Fruit fly (Drosophila melanogaster) whole organism, embryonic: ENCODE results near the gene CG33191.

Experiments
- Atf-2 ChIP-seq: fragments of 200-800 bp; sonication (Bioruptor generic); optimal IDR thresholded peaks from 2 replicates; lab custom pipeline; 2016; ENCODE audit warnings: missing biosample characterization, missing genetic modification characterization
- Atf6 ChIP-seq: fragments of 200-800 bp; sonication (Bioruptor generic); IDR thresholded peaks from 2 replicates; pipeline ENCODE4 v1.3.6; 2022; ENCODE audit warnings: missing biosample characterization, missing genetic modification characterization
- CG10462 ChIP-seq: fragments of 200-800 bp; sonication (Bioruptor generic); optimal IDR thresholded peaks from 2 replicates; lab custom pipeline; 2016; ENCODE audit warnings: missing biosample characterization, missing genetic modification characterization
- CG10959 ChIP-seq: fragments of 200-800 bp; sonication (Bioruptor generic); IDR thresholded peaks from 2 replicates; pipeline ENCODE4 v1.3.6; 2022; ENCODE audit warnings: missing biosample characterization, missing genetic modification characterization
- CG12391 ChIP-seq: fragments of 200-800 bp; sonication (Bioruptor generic); optimal IDR thresholded peaks from 3 replicates; lab custom pipeline; 2018; ENCODE audit warnings: missing biosample characterization, mild to moderate bottlenecking, missing genetic modification characterization, moderate library complexity
- CG15514 ChIP-seq: fragments of 200-800 bp; sonication (Bioruptor generic); optimal IDR thresholded peaks from 3 replicates; lab custom pipeline; 2017; ENCODE audit warnings: missing biosample characterization, missing genetic modification characterization, mild to moderate bottlenecking, moderate library complexity, missing genetic modification reagents
- CG16779 ChIP-seq: fragments of 200-800 bp; sonication (Bioruptor generic); IDR thresholded peaks from 2 replicates; pipeline ENCODE4 v1.3.6; 2022; ENCODE audit warnings: missing biosample characterization, missing genetic modification characterization
- CG17186 ChIP-seq: fragments of 200-800 bp; sonication (Bioruptor generic); optimal IDR thresholded peaks from 3 replicates; lab custom pipeline; 2017; ENCODE audit warnings: missing biosample characterization, missing genetic modification reagents, missing genetic modification characterization
- CG2120 ChIP-seq: fragments of 200-800 bp; sonication (Bioruptor generic); optimal IDR thresholded peaks from 3 replicates; lab custom pipeline; 2016; ENCODE audit warnings: missing biosample characterization, missing genetic modification characterization
- CG2129 ChIP-seq: fragments of 200-800 bp; sonication (Bioruptor generic); IDR thresholded peaks from 2 replicates; pipeline ENCODE4 v1.3.6; 2022; ENCODE audit warnings: missing biosample characterization, missing genetic modification characterization; ENCODE audit not compliant: partially characterized antibody
- CG2875 ChIP-seq: fragments of 200-800 bp; sonication (Bioruptor generic); optimal IDR thresholded peaks from 2 replicates; lab custom pipeline; 2017; ENCODE audit warnings: missing biosample characterization, mild to moderate bottlenecking, missing genetic modification characterization, missing genetic modification reagents
- CG30431 ChIP-seq: fragments of 200-800 bp; sonication (Bioruptor generic); optimal IDR thresholded peaks from 2 replicates; lab custom pipeline; 2017; ENCODE audit warnings: missing biosample characterization, missing genetic modification characterization
- CG31224 ChIP-seq: fragments of 200-800 bp; sonication (Bioruptor generic); IDR thresholded peaks from 2 replicates; pipeline ENCODE4 v1.3.6; 2022; ENCODE audit warnings: missing biosample characterization, missing genetic modification characterization
- CG3407 ChIP-seq: fragments of 200-800 bp; sonication (Bioruptor generic); optimal IDR thresholded peaks from 2 replicates; lab custom pipeline; 2018; ENCODE audit warnings: missing biosample characterization, mild to moderate bottlenecking, missing genetic modification characterization
- CG34224 ChIP-seq: fragments of 200-800 bp; sonication (Bioruptor generic); IDR thresholded peaks from 3 replicates; pipeline ENCODE4 v1.3.6; 2022; ENCODE audit warnings: missing biosample characterization, missing genetic modification characterization; ENCODE audit not compliant: partially characterized antibody
- CG3995 ChIP-seq: fragments of 200-800 bp; sonication (Bioruptor generic); optimal IDR thresholded peaks from 3 replicates; lab custom pipeline; 2016; ENCODE audit warnings: missing biosample characterization, missing genetic modification characterization
- CG42726 ChIP-seq: fragments of 200-800 bp; sonication (Bioruptor generic); IDR thresholded peaks from 2 replicates; pipeline ENCODE4 v1.3.6; 2022; ENCODE audit warnings: missing biosample characterization, missing genetic modification characterization; ENCODE audit not compliant: partially characterized antibody
- CG4617 ChIP-seq: fragments of 200-800 bp; sonication (Bioruptor generic); optimal IDR thresholded peaks from 3 replicates; lab custom pipeline; 2016; ENCODE audit warnings: missing biosample characterization, missing genetic modification characterization, borderline replicate concordance
- CG4707 ChIP-seq: fragments of 200-800 bp; sonication (Bioruptor generic); optimal IDR thresholded peaks from 2 replicates; lab custom pipeline; 2018; ENCODE audit warnings: missing biosample characterization, mild to moderate bottlenecking, missing genetic modification characterization, moderate library complexity
- CG5245 ChIP-seq: fragments of 200-800 bp; sonication (Bioruptor generic); optimal IDR thresholded peaks from 3 replicates; lab custom pipeline; 2016; ENCODE audit warnings: missing biosample characterization, missing genetic modification characterization
- CG6175 ChIP-seq: fragments of 200-800 bp; sonication (Bioruptor generic); IDR thresholded peaks from 3 replicates; pipeline ENCODE4 v1.3.6; 2022; ENCODE audit warnings: missing biosample characterization, missing genetic modification characterization
- CG6689 ChIP-seq: fragments of 200-800 bp; sonication (Bioruptor generic); IDR thresholded peaks from 2 replicates; pipeline ENCODE4 v1.3.6; 2022; ENCODE audit warnings: missing biosample characterization, missing genetic modification characterization
- Camta ChIP-seq: fragments of 200-800 bp; sonication (Bioruptor generic); optimal IDR thresholded peaks from 2 replicates; lab custom pipeline; 2016; ENCODE audit warnings: missing biosample characterization, missing genetic modification characterization
- D ChIP-seq, 2 experiments: fragments of 200-800 bp in 1 of 2; fragments of >200 bp in 1 of 2; sonication (Bioruptor generic) in 1 of 2; optimal IDR thresholded peaks; 2 replicates in 1 of 2; 3 replicates in 1 of 2; lab custom pipeline; 2017; ENCODE audit warnings: mild to moderate bottlenecking in 1 of 2, missing biosample characterization in 1 of 2, missing genetic modification characterization in 1 of 2, missing genetic modification reagents in 1 of 2
- Deaf1 ChIP-seq: fragments of 200-800 bp; optimal IDR thresholded peaks from 3 replicates; lab custom pipeline; 2019; ENCODE audit warnings: missing biosample characterization, mild to moderate bottlenecking, missing genetic modification characterization, moderate library complexity
- H15 ChIP-seq: fragments of 200-800 bp; sonication (Bioruptor generic); IDR thresholded peaks from 3 replicates; pipeline ENCODE4 v1.3.6; 2022; ENCODE audit warnings: missing biosample characterization, missing genetic modification characterization
- Hmr ChIP-seq: fragments of 200-800 bp; sonication (Bioruptor generic); optimal IDR thresholded peaks from 3 replicates; lab custom pipeline; 2017; ENCODE audit warnings: mild to moderate bottlenecking, missing biosample characterization, missing genetic modification reagents, missing genetic modification characterization
- Mad ChIP-seq: fragments of 200-800 bp; sonication (Bioruptor generic); optimal IDR thresholded peaks from 2 replicates; lab custom pipeline; 2016; ENCODE audit warnings: missing biosample characterization, missing genetic modification characterization
- NK7.1 ChIP-seq: fragments of 200-800 bp; sonication (Bioruptor generic); optimal IDR thresholded peaks from 3 replicates; lab custom pipeline; 2016; ENCODE audit warnings: missing biosample characterization, missing genetic modification characterization
- NfI ChIP-seq: fragments of 200-800 bp; sonication (Bioruptor generic); optimal IDR thresholded peaks from 3 replicates; lab custom pipeline; 2018; ENCODE audit warnings: missing biosample characterization, mild to moderate bottlenecking, missing genetic modification characterization, moderate library complexity
- Pdp1 ChIP-seq, 2 experiments: fragments of 200-800 bp; sonication (Bioruptor generic); optimal IDR thresholded peaks; 3 replicates each; lab custom pipeline; 2016; ENCODE audit warnings: missing biosample characterization in 2 of 2, missing genetic modification characterization in 2 of 2, mild to moderate bottlenecking in 1 of 2, moderate library complexity in 1 of 2
- Spps ChIP-seq: fragments of 200-800 bp; sonication (Bioruptor generic); optimal IDR thresholded peaks from 2 replicates; lab custom pipeline; 2018; ENCODE audit warnings: missing biosample characterization, mild to moderate bottlenecking, missing genetic modification characterization
- Trl ChIP-seq, 3 experiments: fragments of >200 bp in 2 of 3; fragments of 200-800 bp in 1 of 3; sonication (Bioruptor generic) in 1 of 3; optimal IDR thresholded peaks; 2 replicates in 1 of 3; 3 replicates in 2 of 3; lab custom pipeline; 2016 to 2017; ENCODE audit warnings: missing biosample characterization in 1 of 3, missing genetic modification characterization in 1 of 3
- Vsx1 ChIP-seq: fragments of 200-800 bp; sonication (Bioruptor generic); optimal IDR thresholded peaks from 2 replicates; lab custom pipeline; 2017; ENCODE audit warnings: missing biosample characterization, mild to moderate bottlenecking, missing genetic modification characterization, missing genetic modification reagents
- abd-A ChIP-seq: fragments of 200-800 bp; sonication (Bioruptor generic); optimal IDR thresholded peaks from 3 replicates; lab custom pipeline; 2019; ENCODE audit warnings: missing biosample characterization, mild to moderate bottlenecking, missing genetic modification characterization, moderate library complexity
- croc ChIP-seq: fragments of 200-800 bp; sonication (Bioruptor generic); conservative IDR thresholded peaks from 3 replicates; pipeline ENCODE4 v1.3.6; 2022; ENCODE audit warnings: missing biosample characterization, missing genetic modification characterization
- dmrt99B ChIP-seq: fragments of 200-800 bp; sonication (Bioruptor generic); optimal IDR thresholded peaks from 2 replicates; lab custom pipeline; 2018; ENCODE audit warnings: missing biosample characterization, mild to moderate bottlenecking, missing genetic modification characterization, moderate library complexity
- ewg ChIP-seq: fragments of 200-800 bp; sonication (Bioruptor generic); optimal IDR thresholded peaks from 3 replicates; lab custom pipeline; 2017; ENCODE audit warnings: mild to moderate bottlenecking, missing biosample characterization, missing genetic modification reagents, missing genetic modification characterization
- fu2 ChIP-seq: fragments of 200-800 bp; sonication (Bioruptor generic); optimal IDR thresholded peaks from 2 replicates; lab custom pipeline; 2016; ENCODE audit warnings: missing biosample characterization, missing genetic modification characterization
- grau ChIP-seq: fragments of 200-800 bp; optimal IDR thresholded peaks from 3 replicates; lab custom pipeline; 2019; ENCODE audit warnings: missing biosample characterization, mild to moderate bottlenecking, missing genetic modification characterization, moderate library complexity
- grn ChIP-seq: fragments of 200-800 bp; sonication (Bioruptor generic); optimal IDR thresholded peaks from 3 replicates; lab custom pipeline; 2017; ENCODE audit warnings: missing biosample characterization, missing genetic modification characterization
- ham ChIP-seq: fragments of 200-800 bp; sonication (Bioruptor generic); IDR thresholded peaks from 2 replicates; pipeline ENCODE4 v1.3.6; 2022; ENCODE audit warnings: missing biosample characterization, missing genetic modification characterization
- kni ChIP-seq: fragments of 200-800 bp; sonication (Bioruptor generic); optimal IDR thresholded peaks from 3 replicates; lab custom pipeline; 2017; ENCODE audit warnings: mild to moderate bottlenecking, missing biosample characterization, missing genetic modification reagents, missing genetic modification characterization
- sens ChIP-seq: fragments of 200-800 bp; sonication (Bioruptor generic); peaks from one replicate; lab custom pipeline; 2016; ENCODE audit warnings: missing biosample characterization, missing genetic modification characterization
- sob ChIP-seq: fragments of 200-800 bp; sonication (Bioruptor generic); IDR thresholded peaks from 2 replicates; pipeline ENCODE4 v1.3.6; 2022; ENCODE audit warnings: missing biosample characterization, missing genetic modification characterization
- tgo ChIP-seq: fragments of 200-800 bp; sonication (Bioruptor generic); IDR thresholded peaks from 3 replicates; pipeline ENCODE4 v1.3.6; 2022; ENCODE audit warnings: missing biosample characterization, missing genetic modification characterization
- tx ChIP-seq: fragments of 200-800 bp; sonication (Bioruptor generic); optimal IDR thresholded peaks from 2 replicates; lab custom pipeline; 2016; ENCODE audit warnings: missing biosample characterization, missing genetic modification characterization
- zfh1 ChIP-seq: fragments of 200-800 bp; sonication (Bioruptor generic); IDR thresholded peaks from 3 replicates; pipeline ENCODE4 v1.3.6; 2022; ENCODE audit warnings: missing biosample characterization, missing genetic modification characterization

Gene CG33191

dm6 chr3R:8731597-8732263, 48.0 kb downstream of the CG33191 start, which contains the start of the genes M1BP and CG8202 (continued):
- TF ChIP-seq Camta (GFP tag; lab: Kevin White, UChicago) = peak; percentile 6
- no peak for TF ChIP-seq Vsx1 (GFP tag; lab: Kevin White, UChicago)
- TF ChIP-seq CG10959 = peak; percentile 62
- no peak for TF ChIP-seq CG34224 (GFP tag; lab: Robert Waterston, UW)
- TF ChIP-seq CG17186 (GFP tag; lab: Kevin White, UChicago) = no peak
- TF ChIP-seq Spps (tag; lab: Kevin White, UChicago) = peak; percentile 78
- TF ChIP-seq zfh1 (GFP tag; lab: Robert Waterston, UW) = peak; percentile 83; the same call in 2 of the 3 replicates
- TF ChIP-seq CG12391 (tag; lab: Kevin White, UChicago) = peak; percentile 95
- peak; percentile 54 for TF ChIP-seq CG4617 (GFP tag; lab: Kevin White, UChicago)
- no peak for TF ChIP-seq CG3995 (GFP tag; lab: Kevin White, UChicago)
- TF ChIP-seq CG2120 = peak; percentile 82
- TF ChIP-seq grn (GFP tag; lab: Kevin White, UChicago) = no peak
- peak; percentile 66; the same call in 1 of the 3 replicates for TF ChIP-seq croc (GFP tag; lab: Robert Waterston, UW)
- TF ChIP-seq CG31224 (GFP tag; lab: Robert Waterston, UW) = peak; percentile 52
- peak; percentile 84 for TF ChIP-seq CG6689
- no peak for TF ChIP-seq ham (GFP tag; lab: Robert Waterston, UW)
- no peak for TF ChIP-seq CG42726
- TF ChIP-seq D (optimal IDR thresholded peaks at IDR 0.05; lab: Kevin White, UChicago) = no peak
- TF ChIP-seq D (GFP tag; optimal IDR thresholded peaks at IDR 0.05; lab: Kevin White, UChicago) = peak; percentile 90
- no peak for TF ChIP-seq Hmr
- TF ChIP-seq Mad (GFP tag; lab: Kevin White, UChicago) = peak; percentile 70
- TF ChIP-seq CG2875 = peak; percentile 76
- peak; percentile 78 for TF ChIP-seq CG10462 (GFP tag; lab: Kevin White, UChicago)
- no peak for TF ChIP-seq Atf-2 (GFP tag; lab: Kevin White, UChicago)
- peak; percentile 55 to 57 for TF ChIP-seq Pdp1 (GFP tag; optimal IDR thresholded peaks at IDR 0.05; lab: Kevin White, UChicago)
- peak; percentile 92 for TF ChIP-seq NfI (GFP tag; lab: Kevin White, UChicago)
- TF ChIP-seq CG6175 = 0 out of 3 replicates have a peak, but pooled peaks have one; percentile 63
- TF ChIP-seq ewg = peak; percentile 74
- peak; percentile 91 for TF ChIP-seq dmrt99B (tag; lab: Kevin White, UChicago)
- TF ChIP-seq kni (GFP tag; lab: Kevin White, UChicago) = no peak
- TF ChIP-seq Atf6 (GFP tag; lab: Robert Waterston, UW) = peak; percentile 55
- TF ChIP-seq abd-A = no peak
- TF ChIP-seq fu2 (GFP tag; lab: Kevin White, UChicago) = peak; percentile 45
- TF ChIP-seq sob (GFP tag; lab: Robert Waterston, UW) = peak; percentile 57; the same call in 1 of the 2 replicates
- peak; percentile 94 for TF ChIP-seq grau (tag; lab: Kevin White, UChicago)
- TF ChIP-seq Deaf1 (tag; lab: Kevin White, UChicago) = no peak
- peak; percentile 59; the same call in 1 of the 3 replicates for TF ChIP-seq H15 (GFP tag; lab: Robert Waterston, UW)
- no peak for TF ChIP-seq CG16779 (GFP tag; lab: Robert Waterston, UW)
- peak; percentile 88 for TF ChIP-seq sens (GFP tag; lab: Kevin White, UChicago)
- TF ChIP-seq CG2129 (GFP tag; lab: Robert Waterston, UW) = no peak
- no peak for TF ChIP-seq NK7.1
- TF ChIP-seq CG3407 = peak; percentile 71
- no peak for TF ChIP-seq Trl (optimal IDR thresholded peaks at IDR 0.05; lab: Kevin White, UChicago)
- peak; percentile 34 for TF ChIP-seq Trl (GFP tag; optimal IDR thresholded peaks at IDR 0.05; lab: Kevin White, UChicago)
- TF ChIP-seq CG4707 (GFP tag; lab: Kevin White, UChicago) = peak; percentile 13
- TF ChIP-seq CG5245 (GFP tag; lab: Kevin White, UChicago) = peak; percentile 76
- TF ChIP-seq CG30431 (GFP tag; lab: Kevin White, UChicago) = peak; percentile 85
- TF ChIP-seq CG15514 (GFP tag; lab: Kevin White, UChicago) = peak; percentile 56
- TF ChIP-seq tgo (GFP tag; lab: Robert Waterston, UW) = peak; percentile 83
- peak; percentile 38 for TF ChIP-seq tx (GFP tag; lab: Kevin White, UChicago)
